Fruit fly (Drosophila melanogaster): Measurements from ENCODE around the gene Sema1a.
A peak's percentile ranks its signal among the peaks of the same experiment; 100 is the strongest.

The Sema1a gene

dm6 chr2L:8602616-8603015 is 60.7 kb downstream of the Sema1a start (continued):
- TF ChIP-seq Asciz (GFP tag; optimal IDR thresholded peaks at IDR 0.05) (peak; percentile 25), jing (GFP tag; optimal IDR thresholded peaks at IDR 0.05) (no peak), lab (GFP tag; optimal IDR thresholded peaks at IDR 0.05) (peak; percentile 69), CG9797 (GFP tag; optimal IDR thresholded peaks at IDR 0.05) (no peak), hkb (optimal IDR thresholded peaks at IDR 0.05) (no peak), hkb (GFP tag; IDR thresholded peaks at IDR 0.05) (peak; percentile 79), C15 (GFP tag; IDR thresholded peaks at IDR 0.05) (no peak), lov (optimal IDR thresholded peaks at IDR 0.05) (no peak), lov (GFP tag; IDR thresholded peaks at IDR 0.05) (no peak), Hand (GFP tag; optimal IDR thresholded peaks at IDR 0.05) (peak; percentile 56), bowl (GFP tag; IDR thresholded peaks at IDR 0.05) (no peak), cg (GFP tag; optimal IDR thresholded peaks at IDR 0.05) (no peak), CG2678 (tag; optimal IDR thresholded peaks at IDR 0.05) (peak; percentile 73), CG8924 (tag; optimal IDR thresholded peaks at IDR 0.05) (peak; percentile 71), Usf (GFP tag; optimal IDR thresholded peaks at IDR 0.05) (no peak), H15 (GFP tag; IDR thresholded peaks at IDR 0.05) (0 out of 3 replicates have a peak, but pooled peaks have one; percentile 21), Sry-δ (GFP tag; optimal IDR thresholded peaks at IDR 0.05) (no peak), knrl (GFP tag; IDR thresholded peaks at IDR 0.05; ENCODE audit: partially characterized antibody) (no peak), esg (GFP tag; conservative IDR thresholded peaks at IDR 0.05) (peak; percentile 35; the same call in 1 of the 2 replicates), Elba2 (GFP tag; optimal IDR thresholded peaks at IDR 0.05) (no peak), D19B (GFP tag; optimal IDR thresholded peaks at IDR 0.05) (no peak), tin (GFP tag; optimal IDR thresholded peaks at IDR 0.05) (peak; percentile 46), slbo (GFP tag; IDR thresholded peaks at IDR 0.05) (peak; percentile 53), ato (GFP tag; IDR thresholded peaks at IDR 0.05; ENCODE audit: partially characterized antibody) (no peak), pb (GFP tag; optimal IDR thresholded peaks at IDR 0.05) (no peak), pan (optimal IDR thresholded peaks at IDR 0.05) (no peak), pan (GFP tag; optimal IDR thresholded peaks at IDR 0.05 in 1 of 2, IDR thresholded peaks at IDR 0.05 in 1 of 2) (peak in 1 of 2 experiments; percentile 65), CG17802 (tag; optimal IDR thresholded peaks at IDR 0.05) (no peak), CG15514 (GFP tag; optimal IDR thresholded peaks at IDR 0.05) (peak; percentile 18), CG1233 (GFP tag; optimal IDR thresholded peaks at IDR 0.05) (peak; percentile 42), vfl (GFP tag; optimal IDR thresholded peaks at IDR 0.05) (peak; percentile 1), CG34422 (GFP tag; IDR thresholded peaks at IDR 0.05) (peak; percentile 34; the same call in 1 of the 3 replicates), cas (GFP tag; IDR thresholded peaks at IDR 0.05) (no peak), ERR (GFP tag; optimal IDR thresholded peaks at IDR 0.05) (no peak), Oaz (GFP tag; IDR thresholded peaks at IDR 0.05) (no peak), Fer3 (tag; optimal IDR thresholded peaks at IDR 0.05) (peak; percentile 40), CG4328 (GFP tag; optimal IDR thresholded peaks at IDR 0.05) (peak; percentile 20), Camta (GFP tag; optimal IDR thresholded peaks at IDR 0.05) (no peak), CHES-1-like (GFP tag; optimal IDR thresholded peaks at IDR 0.05) (no peak), CG10654 (GFP tag; optimal IDR thresholded peaks at IDR 0.05) (peak; percentile 5), nmo (GFP tag; optimal IDR thresholded peaks at IDR 0.05) (peak; percentile 53), abd-A (tag; optimal IDR thresholded peaks at IDR 0.05) (no peak), Ptx1 (GFP tag; IDR thresholded peaks at IDR 0.05) (peak; percentile 51), Scr (GFP tag; IDR thresholded peaks at IDR 0.05; ENCODE audit: partially characterized antibody) (no peak), inv (GFP tag; IDR thresholded peaks at IDR 0.05; ENCODE audit: partially characterized antibody) (no peak), CG2202 (tag; optimal IDR thresholded peaks at IDR 0.05) (peak; percentile 24), CG12769 (tag; optimal IDR thresholded peaks at IDR 0.05) (peak; percentile 36), gsb-n (tag; optimal IDR thresholded peaks at IDR 0.05) (peak; percentile 61), ci (GFP tag; IDR thresholded peaks at IDR 0.05) (peak; percentile 72; the same call in 2 of the 3 replicates), CG12236 (GFP tag; optimal IDR thresholded peaks at IDR 0.05) (no peak), run (tag; optimal IDR thresholded peaks at IDR 0.05) (no peak), disco-r (GFP tag; optimal IDR thresholded peaks at IDR 0.05) (no peak)

Measured in whole organism, embryonic.